Fruit fly (Drosophila melanogaster) whole organism, pupa: ENCODE measurements around the gene CG10700.

ENCODE experiments used
- CG10348 ChIP-seq: fragments of 200-800 bp; sonication (Bioruptor generic); IDR thresholded peaks from 2 replicates; pipeline ENCODE4 v1.3.6; 2022; ENCODE audit warnings: missing biosample characterization, missing genetic modification characterization
- CG12605 ChIP-seq: fragments of 200-800 bp; sonication (Bioruptor generic); IDR thresholded peaks from 2 replicates; pipeline ENCODE4 v1.3.6; 2022; ENCODE audit warnings: missing biosample characterization, missing genetic modification characterization
- CG13204 ChIP-seq: fragments of 200-800 bp; sonication (Bioruptor generic); optimal IDR thresholded peaks from 2 replicates; lab custom pipeline; 2018; ENCODE audit warnings: missing biosample characterization, mild to moderate bottlenecking, missing genetic modification characterization, moderate library complexity
- CG14655 ChIP-seq: fragments of 200-800 bp; sonication (Bioruptor generic); optimal IDR thresholded peaks from 3 replicates; lab custom pipeline; 2017; ENCODE audit warnings: mild to moderate bottlenecking, missing biosample characterization, missing genetic modification reagents, missing genetic modification characterization
- CG17806 ChIP-seq: fragments of 200-800 bp; sonication (Bioruptor generic); optimal IDR thresholded peaks from 2 replicates; lab custom pipeline; 2018; ENCODE audit warnings: missing biosample characterization, mild to moderate bottlenecking, missing genetic modification characterization, moderate library complexity
- CG32121 ChIP-seq: fragments of 200-800 bp; sonication (Bioruptor generic); IDR thresholded peaks from 2 replicates; pipeline ENCODE4 v1.3.6; 2022; ENCODE audit warnings: missing biosample characterization, missing genetic modification characterization
- CG34367 ChIP-seq: fragments of 200-800 bp; sonication (Bioruptor generic); optimal IDR thresholded peaks from 2 replicates; lab custom pipeline; 2018; ENCODE audit warnings: missing biosample characterization, mild to moderate bottlenecking, missing genetic modification characterization
- CG4496 ChIP-seq: fragments of 200-800 bp; sonication (Bioruptor generic); IDR thresholded peaks from 3 replicates; pipeline ENCODE4 v1.3.6; 2022; ENCODE audit warnings: missing biosample characterization, missing genetic modification characterization
- CG8159 ChIP-seq: fragments of 200-800 bp; sonication (Bioruptor generic); optimal IDR thresholded peaks from 3 replicates; lab custom pipeline; 2018; ENCODE audit warnings: missing biosample characterization, mild to moderate bottlenecking, missing genetic modification characterization, moderate library complexity
- CG8301 ChIP-seq: fragments of 200-800 bp; sonication (Bioruptor generic); optimal IDR thresholded peaks from 2 replicates; lab custom pipeline; 2018; ENCODE audit warnings: missing biosample characterization, mild to moderate bottlenecking, missing genetic modification characterization
- CG9948 ChIP-seq: fragments of 200-800 bp; sonication (Bioruptor generic); optimal IDR thresholded peaks from 2 replicates; lab custom pipeline; 2018; ENCODE audit warnings: missing biosample characterization, mild to moderate bottlenecking, missing genetic modification characterization, moderate library complexity
- D1 ChIP-seq: fragments of 200-800 bp; sonication (Bioruptor generic); optimal IDR thresholded peaks from 2 replicates; lab custom pipeline; 2018; ENCODE audit warnings: missing biosample characterization, mild to moderate bottlenecking, missing genetic modification characterization, moderate library complexity
- EcR ChIP-seq: fragments of 200-800 bp; sonication (Bioruptor generic); optimal IDR thresholded peaks from 3 replicates; lab custom pipeline; 2019; ENCODE audit warnings: missing biosample characterization, missing genetic modification characterization, mild to moderate bottlenecking, moderate library complexity, missing genetic modification reagents
- Ets98B ChIP-seq: fragments of 200-800 bp; sonication (Bioruptor generic); IDR thresholded peaks from 2 replicates; pipeline ENCODE4 v1.3.6; 2022; ENCODE audit warnings: missing biosample characterization, missing genetic modification characterization
- Pif1A ChIP-seq: fragments of 200-800 bp; sonication (Bioruptor generic); optimal IDR thresholded peaks from 3 replicates; lab custom pipeline; 2016; ENCODE audit warnings: missing biosample characterization, missing genetic modification characterization
- Pif1B ChIP-seq: fragments of 200-800 bp; sonication (Bioruptor generic); optimal IDR thresholded peaks from 3 replicates; lab custom pipeline; 2016; ENCODE audit warnings: missing biosample characterization, missing genetic modification characterization
- fd96Ca ChIP-seq: fragments of 200-800 bp; sonication (Bioruptor generic); IDR thresholded peaks from 3 replicates; pipeline ENCODE4 v1.3.6; 2022; ENCODE audit warnings: missing biosample characterization, missing genetic modification characterization
- gl ChIP-seq: fragments of 200-800 bp; sonication (Bioruptor generic); optimal IDR thresholded peaks from 2 replicates; lab custom pipeline; 2018; ENCODE audit warnings: missing biosample characterization, mild to moderate bottlenecking, missing genetic modification characterization
- rn ChIP-seq: fragments of 200-800 bp; sonication (Bioruptor generic); IDR thresholded peaks from 2 replicates; pipeline ENCODE4 v1.3.6; 2022; ENCODE audit warnings: missing biosample characterization, missing genetic modification characterization

The CG10700 gene

DNA sequence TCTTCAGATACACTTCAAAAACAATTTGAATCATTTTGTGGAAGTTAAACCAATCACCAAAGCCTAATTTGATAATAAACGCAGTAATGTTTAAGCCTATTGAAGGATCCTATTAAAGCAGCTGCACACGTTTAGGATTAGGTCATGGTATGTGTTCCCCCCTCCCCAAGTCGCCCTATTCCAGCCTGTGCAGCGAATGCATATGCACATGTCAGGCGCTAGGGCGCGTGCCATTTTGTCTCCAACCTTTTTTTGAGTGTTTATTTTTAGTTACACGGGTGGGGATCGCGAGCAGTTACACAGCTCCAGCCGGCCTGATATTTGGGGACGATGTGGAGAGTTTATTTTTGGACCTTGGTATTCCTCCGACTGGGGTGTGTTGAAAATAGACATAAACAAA, 41.8 kb downstream of the CG10700 start:
- TF ChIP-seq rn (GFP tag; lab: Robert Waterston, UW) (no peak), CG32121 (peak; percentile 27; the same call in 1 of the 2 replicates)

DNA sequence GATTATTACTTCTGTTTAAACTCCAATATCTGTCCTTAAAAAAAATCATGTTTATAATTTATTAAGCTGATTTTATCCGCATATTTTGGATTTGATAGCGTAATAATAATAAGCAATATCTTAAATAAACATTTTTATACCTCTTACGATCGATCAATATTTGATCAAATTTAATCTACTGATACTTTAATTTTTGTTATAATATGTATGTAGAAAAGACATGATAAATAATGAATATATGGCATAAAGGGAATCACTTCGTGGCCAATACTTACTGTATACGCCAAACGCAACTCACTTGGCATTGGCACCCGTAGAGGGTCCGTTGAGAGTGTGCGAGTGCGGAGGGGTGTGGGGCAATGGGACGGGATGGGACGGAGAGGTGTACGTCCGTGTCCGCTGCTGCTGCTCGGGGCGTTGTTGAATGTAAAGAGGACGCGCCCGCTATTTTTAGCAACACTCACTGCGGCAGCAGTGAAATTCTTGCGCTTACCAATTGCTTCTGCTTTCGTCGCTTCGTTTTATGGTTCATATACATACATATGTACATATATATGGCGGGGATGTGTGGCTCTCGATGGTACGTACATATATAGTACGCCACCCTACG, 42.6 kb downstream of the CG10700 start:
- TF ChIP-seq CG9948 (tag; lab: Kevin White, UChicago) (peak; percentile 18), EcR (GFP tag; lab: Kevin White, UChicago) (no peak), CG8301 (tag; lab: Kevin White, UChicago) (peak; percentile 27), Ets98B (GFP tag; lab: Robert Waterston, UW) (peak; percentile 20; the same call in 1 of the 2 replicates), CG4496 (peak; percentile 47; the same call in 2 of the 3 replicates), CG34367 (tag; lab: Kevin White, UChicago) (no peak), CG13204 (GFP tag; lab: Kevin White, UChicago) (peak; percentile 86), CG32121 (peak; percentile 47; the same call in 1 of the 2 replicates), CG10348 (GFP tag; lab: Robert Waterston, UW) (no peak), CG12605 (GFP tag; lab: Robert Waterston, UW) (no peak)
- TF ChIP-seq, all 21 proteins: peak for 6

DNA sequence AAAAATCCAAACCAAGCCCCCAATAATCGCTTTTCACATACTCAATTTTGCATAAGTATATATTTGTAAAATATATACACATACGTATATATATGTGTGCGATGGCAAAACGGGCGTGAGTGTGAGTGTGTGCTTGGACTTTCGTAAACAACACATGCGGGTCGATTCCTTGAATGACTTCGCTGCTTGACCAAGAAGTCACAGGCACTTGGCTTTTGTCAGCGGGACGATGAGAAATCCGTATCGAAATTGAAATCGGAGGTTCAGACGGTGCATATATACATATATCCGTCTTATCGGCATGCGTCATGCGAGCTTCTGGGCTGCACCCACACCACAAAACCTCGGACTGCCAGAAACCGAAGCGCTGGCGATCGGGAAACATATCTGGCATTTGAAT, 43.8 kb downstream of the CG10700 start:
- TF ChIP-seq rn (GFP tag; lab: Robert Waterston, UW) (no peak), Pif1B (GFP tag; lab: Kevin White, UChicago) (peak; percentile 15)

DNA sequence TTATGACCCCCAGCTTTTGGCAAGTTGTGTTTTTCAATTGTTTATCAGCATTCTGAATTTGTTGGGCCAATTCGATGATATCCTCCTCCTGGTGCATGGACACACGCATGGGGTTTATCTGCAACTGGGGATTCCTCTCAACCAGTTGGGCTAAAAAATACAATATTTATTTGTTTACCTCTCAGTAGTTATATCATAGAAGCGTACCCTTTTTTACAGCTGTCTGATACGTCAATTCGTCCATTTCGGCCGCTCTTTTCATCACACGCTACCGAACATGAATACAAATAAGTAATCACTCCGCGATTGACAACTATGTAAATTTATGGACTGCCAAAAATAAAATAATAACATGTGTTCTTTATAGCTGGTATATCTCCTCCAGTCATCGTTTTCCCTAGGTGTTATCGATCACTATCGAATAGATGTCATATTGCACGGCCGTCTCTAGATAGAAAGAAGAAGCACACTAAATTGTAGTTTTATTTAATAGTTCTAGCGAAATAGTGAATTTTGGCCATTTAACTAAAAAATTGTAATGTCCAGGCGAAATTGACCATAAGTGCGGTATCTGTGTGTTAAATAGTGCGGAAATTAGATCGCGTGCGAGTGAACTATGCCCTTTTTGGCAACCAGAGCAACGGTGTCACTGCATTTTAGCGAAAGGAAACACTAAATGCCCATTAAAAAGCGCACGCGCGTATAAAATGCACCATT, 44.5 kb downstream of the CG10700 start, which contains the start of the genes mib2 and CG31800:
Gene mib2, plus strand, starts transcription at position 232 of the 717 bp plus-strand sequence.
Gene CG31800, minus strand, starts transcription at position 364 of the 717 bp plus-strand sequence.
- TF ChIP-seq rn (GFP tag; lab: Robert Waterston, UW): no peak
- TF ChIP-seq CG17806 (tag; lab: Kevin White, UChicago): no peak
- no peak for TF ChIP-seq CG8301 (tag; lab: Kevin White, UChicago)
- TF ChIP-seq EcR (GFP tag; lab: Kevin White, UChicago): no peak
- no peak for TF ChIP-seq CG4496
- no peak for TF ChIP-seq CG14655 (GFP tag; lab: Kevin White, UChicago)
- no peak for TF ChIP-seq Pif1A (GFP tag; lab: Kevin White, UChicago)
- no peak for TF ChIP-seq CG13204 (GFP tag; lab: Kevin White, UChicago)
- no peak for TF ChIP-seq Pif1B (GFP tag; lab: Kevin White, UChicago)
- no peak for TF ChIP-seq CG34367 (tag; lab: Kevin White, UChicago)
- TF ChIP-seq D1 (tag; lab: Kevin White, UChicago): no peak
- no peak for TF ChIP-seq CG9948 (tag; lab: Kevin White, UChicago)
- no peak for TF ChIP-seq CG10348 (GFP tag; lab: Robert Waterston, UW)

DNA sequence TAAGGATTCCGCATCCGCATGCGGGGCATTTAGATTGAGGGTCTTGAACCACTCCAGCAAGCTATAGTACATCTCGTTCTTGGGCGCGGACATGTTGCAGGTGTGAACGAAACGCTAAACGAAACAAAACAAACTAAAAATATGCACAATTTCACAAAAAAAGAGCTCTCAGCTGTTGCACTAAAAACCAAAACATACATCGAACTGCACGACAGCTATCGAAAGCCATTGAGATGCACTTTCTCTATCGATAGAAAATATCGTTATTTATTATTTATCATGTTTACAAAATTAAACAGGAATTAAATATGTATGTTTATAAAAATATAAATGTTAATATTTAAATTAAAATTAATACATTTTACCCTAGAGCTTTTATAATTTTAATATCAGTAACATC, 45.5 kb downstream of the CG10700 start, which contains the start of gene hook:
Gene hook, minus strand, starts transcription at position 211 of the 400 bp plus-strand sequence.
- TF ChIP-seq gl (tag; lab: Kevin White, UChicago) (no peak), CG8159 (no peak), CG14655 (GFP tag; lab: Kevin White, UChicago) (no peak), fd96Ca (GFP tag; lab: Robert Waterston, UW) (no peak), CG13204 (GFP tag; lab: Kevin White, UChicago) (no peak), CG10348 (GFP tag; lab: Robert Waterston, UW) (no peak)
